In the genomic region with DNA sequence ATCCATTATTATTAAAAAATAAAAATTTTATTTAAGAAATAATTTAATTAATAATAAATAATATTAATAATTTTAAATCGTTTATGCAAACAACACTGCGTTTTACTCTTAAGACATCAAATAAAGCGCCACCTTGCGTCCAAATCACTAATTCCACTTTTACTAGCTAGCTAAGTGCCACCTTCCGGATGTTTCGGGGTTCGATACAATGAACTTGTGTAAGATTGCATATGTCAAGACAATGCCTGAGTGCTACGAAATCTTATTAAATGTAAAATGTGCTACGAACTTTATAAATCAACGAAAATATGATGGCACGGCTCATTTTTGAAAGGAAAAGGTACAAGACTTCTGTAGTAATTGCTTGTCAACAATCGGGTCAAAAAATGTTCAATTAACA, we compare ENCODE assay signal across 1 fruit fly cellular context.
TF ChIP-seq lines count a peak whose summit lies in the region.

No protein-coding gene starts in this region.

TF ChIP-seq in whole organism, embryonic, 481 proteins besides CTCF, POLR2A, EP300 and RAD21 (continued from another document):
- TF ChIP-seq CG34224 (GFP tag; IDR thresholded peaks at IDR 0.05; lab: Robert Waterston, UW; ENCODE audit: partially characterized antibody) (no peak), ap (GFP tag; IDR thresholded peaks at IDR 0.05; lab: Robert Waterston, UW) (no peak), CG9817 (tag; optimal IDR thresholded peaks at IDR 0.05; lab: Kevin White, UChicago) (peak; percentile 84), CG11247 (GFP tag; IDR thresholded peaks at IDR 0.05; lab: Robert Waterston, UW) (peak; percentile 74), CG10321 (GFP tag; IDR thresholded peaks at IDR 0.05; lab: Robert Waterston, UW) (no peak), CG31441 (GFP tag; IDR thresholded peaks at IDR 0.05; lab: Robert Waterston, UW) (peak; percentile 50; the same call in 1 of the 2 replicates), ken (GFP tag; IDR thresholded peaks at IDR 0.05; lab: Robert Waterston, UW) (peak; percentile 69), CG9215 (GFP tag; IDR thresholded peaks at IDR 0.05; lab: Robert Waterston, UW) (peak; percentile 59; the same call in 1 of the 2 replicates), fd96Cb (tag; optimal IDR thresholded peaks at IDR 0.05; lab: Kevin White, UChicago) (peak; percentile 56), exex (tag; optimal IDR thresholded peaks at IDR 0.05; lab: Kevin White, UChicago) (peak; percentile 19), CG10431 (GFP tag; optimal IDR thresholded peaks at IDR 0.05; lab: Kevin White, UChicago) (no peak), Ravus (GFP tag; IDR thresholded peaks at IDR 0.05; lab: Robert Waterston, UW) (no peak; the same call in 1 of the 2 replicates), CG4424 (GFP tag; optimal IDR thresholded peaks at IDR 0.05; lab: Kevin White, UChicago) (peak; percentile 67), CG31365 (tag; optimal IDR thresholded peaks at IDR 0.05; lab: Kevin White, UChicago) (peak; percentile 49), Bdp1 (GFP tag; optimal IDR thresholded peaks at IDR 0.05; lab: Kevin White, UChicago) (peak; percentile 23), CG9437 (GFP tag; optimal IDR thresholded peaks at IDR 0.05; lab: Kevin White, UChicago) (no peak), knrl (GFP tag; IDR thresholded peaks at IDR 0.05; lab: Robert Waterston, UW; ENCODE audit: partially characterized antibody) (peak; percentile 58; the same call in 2 of the 3 replicates), CG8478 (optimal IDR thresholded peaks at IDR 0.05; lab: Kevin White, UChicago) (no peak), lola (GFP tag; optimal IDR thresholded peaks at IDR 0.05; lab: Kevin White, UChicago) (no peak), CG18011 (GFP tag; optimal IDR thresholded peaks at IDR 0.05; lab: Kevin White, UChicago) (peak; percentile 100), nerfin-1 (tag; optimal IDR thresholded peaks at IDR 0.05; lab: Kevin White, UChicago) (peak; percentile 19), lab (GFP tag; optimal IDR thresholded peaks at IDR 0.05; lab: Kevin White, UChicago) (peak; percentile 46), ham (GFP tag; IDR thresholded peaks at IDR 0.05; lab: Robert Waterston, UW) (no peak), fu2 (GFP tag; optimal IDR thresholded peaks at IDR 0.05; lab: Kevin White, UChicago) (peak; percentile 25), Meics (GFP tag; optimal IDR thresholded peaks at IDR 0.05; lab: Kevin White, UChicago) (peak; percentile 66), CG17361 (GFP tag; IDR thresholded peaks at IDR 0.05; lab: Robert Waterston, UW) (no peak; the same call in 2 of the 3 replicates), CG14014 (GFP tag; IDR thresholded peaks at IDR 0.05; lab: Robert Waterston, UW) (peak; percentile 47), wor (GFP tag; IDR thresholded peaks at IDR 0.05; lab: Robert Waterston, UW) (no peak), grau (tag; optimal IDR thresholded peaks at IDR 0.05; lab: Kevin White, UChicago) (peak; percentile 64), dan (GFP tag; IDR thresholded peaks at IDR 0.05; lab: Robert Waterston, UW) (no peak), HLH54F (GFP tag; optimal IDR thresholded peaks at IDR 0.05; lab: Kevin White, UChicago) (peak; percentile 64), br (optimal IDR thresholded peaks at IDR 0.05; lab: Kevin White, UChicago) (no peak), salm (tag; optimal IDR thresholded peaks at IDR 0.05; lab: Kevin White, UChicago) (no peak), pzg (GFP tag; optimal IDR thresholded peaks at IDR 0.05; lab: Kevin White, UChicago) (peak; percentile 53), Hr39 (optimal IDR thresholded peaks at IDR 0.05; lab: Kevin White, UChicago) (no peak), sc (optimal IDR thresholded peaks at IDR 0.05; lab: Kevin White, UChicago) (no peak), sc (GFP tag; optimal IDR thresholded peaks at IDR 0.05; lab: Kevin White, UChicago) (peak; percentile 17), CG11398 (GFP tag; optimal IDR thresholded peaks at IDR 0.05; lab: Kevin White, UChicago) (no peak), sob (GFP tag; IDR thresholded peaks at IDR 0.05; lab: Robert Waterston, UW) (peak; percentile 81), CG10267 (tag; optimal IDR thresholded peaks at IDR 0.05; lab: Kevin White, UChicago) (peak; percentile 60), sens (GFP tag; lab: Kevin White, UChicago) (peak; percentile 90), HHEX (GFP tag; optimal IDR thresholded peaks at IDR 0.05; lab: Kevin White, UChicago) (peak; percentile 41), fru (optimal IDR thresholded peaks at IDR 0.05; lab: Kevin White, UChicago) (no peak), Gug (GFP tag; IDR thresholded peaks at IDR 0.05; lab: Robert Waterston, UW) (peak; percentile 78), CG17186 (GFP tag; optimal IDR thresholded peaks at IDR 0.05; lab: Kevin White, UChicago) (no peak), D19A (tag; optimal IDR thresholded peaks at IDR 0.05; lab: Kevin White, UChicago) (peak; percentile 72), ttk (GFP tag; IDR thresholded peaks at IDR 0.05; lab: Robert Waterston, UW) (no peak; the same call in 1 of the 2 replicates), CG16779 (GFP tag; IDR thresholded peaks at IDR 0.05; lab: Robert Waterston, UW) (no peak), Vsx1 (GFP tag; optimal IDR thresholded peaks at IDR 0.05; lab: Kevin White, UChicago) (no peak), CG7745 (tag; optimal IDR thresholded peaks at IDR 0.05; lab: Kevin White, UChicago) (no peak), otp (GFP tag; IDR thresholded peaks at IDR 0.05; lab: Robert Waterston, UW) (0 out of 3 replicates have a peak, but pooled peaks have one; percentile 32), Hr51 (GFP tag; optimal IDR thresholded peaks at IDR 0.05; lab: Kevin White, UChicago) (peak; percentile 40 to 74), Ssrp (tag; optimal IDR thresholded peaks at IDR 0.05; lab: Kevin White, UChicago) (peak; percentile 55), chm (GFP tag; IDR thresholded peaks at IDR 0.05; lab: Robert Waterston, UW) (no peak), CG10543 (GFP tag; optimal IDR thresholded peaks at IDR 0.05; lab: Kevin White, UChicago) (peak; percentile 24)
